Fruit fly (Drosophila melanogaster): Measurements from ENCODE around the gene Mst27D.
A peak's percentile ranks its signal among the peaks of the same experiment; 100 is the strongest.

Mst27D gene

dm6 chr2L:7084410-7084809, 23.8 kb upstream of the Mst27D start, which contains the start of gene Pvf2:
TSS of gene Pvf2 (minus strand) at chr2L:7084635.
- TF ChIP-seq Dll (GFP tag; IDR thresholded peaks at IDR 0.05; ENCODE audit: partially characterized antibody) = no peak
- peak; percentile 58 to 64 for TF ChIP-seq Trl (optimal IDR thresholded peaks at IDR 0.05)
- no peak for TF ChIP-seq Trl (GFP tag; optimal IDR thresholded peaks at IDR 0.05)
- no peak for TF ChIP-seq YL-1 (GFP tag; optimal IDR thresholded peaks at IDR 0.05)
- TF ChIP-seq CG18619 (GFP tag; optimal IDR thresholded peaks at IDR 0.05) = no peak
- TF ChIP-seq chinmo (GFP tag; IDR thresholded peaks at IDR 0.05; ENCODE audit: partially characterized antibody) = 0 out of 4 replicates have a peak, but pooled peaks have one; percentile 44
- peak; percentile 18 for TF ChIP-seq CG11504 (tag; optimal IDR thresholded peaks at IDR 0.05)
- peak; percentile 56 for TF ChIP-seq CG9215 (GFP tag; IDR thresholded peaks at IDR 0.05)
- TF ChIP-seq tll (GFP tag; optimal IDR thresholded peaks at IDR 0.05) = no peak
- TF ChIP-seq Ets65A (GFP tag) = no peak
- no peak for TF ChIP-seq CG31224 (GFP tag; IDR thresholded peaks at IDR 0.05)
- no peak for TF ChIP-seq Bgb (GFP tag; IDR thresholded peaks at IDR 0.05; ENCODE audit: partially characterized antibody)
- TF ChIP-seq otp (GFP tag; IDR thresholded peaks at IDR 0.05) = no peak
- TF ChIP-seq bcd (GFP tag; optimal IDR thresholded peaks at IDR 0.05) = no peak
- peak; percentile 73 for TF ChIP-seq Jarid2 (GFP tag; optimal IDR thresholded peaks at IDR 0.05)
- no peak for TF ChIP-seq dan (GFP tag; IDR thresholded peaks at IDR 0.05)
- peak; percentile 27 for TF ChIP-seq nom (GFP tag; optimal IDR thresholded peaks at IDR 0.05)
- no peak for TF ChIP-seq CG7963 (GFP tag; IDR thresholded peaks at IDR 0.05; ENCODE audit: partially characterized antibody)
- no peak for TF ChIP-seq cas (GFP tag; IDR thresholded peaks at IDR 0.05)
- no peak for TF ChIP-seq en (GFP tag; optimal IDR thresholded peaks at IDR 0.05)
- TF ChIP-seq CG9437 (GFP tag; optimal IDR thresholded peaks at IDR 0.05) = no peak
- no peak for TF ChIP-seq CG12744 (GFP tag; optimal IDR thresholded peaks at IDR 0.05)
- no peak for TF ChIP-seq fd3F (GFP tag; optimal IDR thresholded peaks at IDR 0.05)
- TF ChIP-seq CG7839 (tag; optimal IDR thresholded peaks at IDR 0.05) = no peak
- TF ChIP-seq CG1603 (tag; optimal IDR thresholded peaks at IDR 0.05) = no peak

DNA sequence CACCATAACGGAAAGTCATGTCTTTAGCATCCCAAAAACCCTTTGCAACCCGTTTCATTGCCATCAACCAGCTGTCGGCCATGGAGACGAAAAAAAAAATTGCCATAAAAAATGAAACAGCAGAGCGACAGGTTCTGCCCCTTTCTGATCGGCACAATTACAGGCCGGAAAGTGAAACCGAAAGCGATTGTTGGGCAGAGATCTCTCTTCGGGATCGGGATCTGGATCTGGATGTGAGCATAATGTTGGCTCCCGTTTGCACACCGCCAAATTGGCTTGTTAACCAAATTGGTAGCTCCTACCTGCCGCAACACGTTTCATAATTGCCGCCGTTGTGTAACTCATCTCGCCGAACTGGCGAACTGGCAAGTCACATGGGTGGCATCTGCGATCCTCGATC, 21.6 kb upstream of the Mst27D start:
- TF ChIP-seq unpg (GFP tag; optimal IDR thresholded peaks at IDR 0.05) (no peak), CG11085 (GFP tag; IDR thresholded peaks at IDR 0.05) (0 out of 2 replicates have a peak, but pooled peaks have one; percentile 22), slou (GFP tag; optimal IDR thresholded peaks at IDR 0.05) (no peak), ewg (GFP tag; optimal IDR thresholded peaks at IDR 0.05) (no peak), CG15269 (tag; optimal IDR thresholded peaks at IDR 0.05) (no peak), lab (GFP tag; optimal IDR thresholded peaks at IDR 0.05) (no peak), CG1647 (GFP tag; optimal IDR thresholded peaks at IDR 0.05) (no peak)

dm6 chr2L:7081307-7081706, 20.7 kb upstream of the Mst27D start:
- TF ChIP-seq CG30020 (tag; optimal IDR thresholded peaks at IDR 0.05) = no peak
- TF ChIP-seq Abd-B (GFP tag; optimal IDR thresholded peaks at IDR 0.05) = no peak
- TF ChIP-seq CG14860 (GFP tag; IDR thresholded peaks at IDR 0.05; ENCODE audit: partially characterized antibody) = no peak
- TF ChIP-seq ci (GFP tag; IDR thresholded peaks at IDR 0.05) = no peak
- TF ChIP-seq nerfin-2 (GFP tag; IDR thresholded peaks at IDR 0.05; ENCODE audit: partially characterized antibody) = no peak
- TF ChIP-seq yki (optimal IDR thresholded peaks at IDR 0.05) = no peak
- no peak for TF ChIP-seq Hey (tag; optimal IDR thresholded peaks at IDR 0.05)
- TF ChIP-seq stwl (tag; optimal IDR thresholded peaks at IDR 0.05) = no peak
- no peak for TF ChIP-seq Poxn (GFP tag; IDR thresholded peaks at IDR 0.05)
- no peak for TF ChIP-seq lola (GFP tag; optimal IDR thresholded peaks at IDR 0.05)
- no peak for TF ChIP-seq nau (GFP tag; optimal IDR thresholded peaks at IDR 0.05)
- no peak for TF ChIP-seq CG11247 (GFP tag; IDR thresholded peaks at IDR 0.05)

Data from whole organism, embryonic.